Fruit fly (Drosophila melanogaster) whole organism, pupa: ENCODE measurements around the gene HisCl1.
A peak's percentile ranks its signal among the peaks of the same experiment; 100 is the strongest.

ENCODE experiments used
- CG10348 ChIP-seq: fragments of 200-800 bp; sonication (Bioruptor generic); IDR thresholded peaks from 2 replicates; pipeline ENCODE4 v1.3.6; 2022; ENCODE audit warnings: missing biosample characterization, missing genetic modification characterization
- CG12605 ChIP-seq: fragments of 200-800 bp; sonication (Bioruptor generic); IDR thresholded peaks from 2 replicates; pipeline ENCODE4 v1.3.6; 2022; ENCODE audit warnings: missing biosample characterization, missing genetic modification characterization
- CG13204 ChIP-seq: fragments of 200-800 bp; sonication (Bioruptor generic); optimal IDR thresholded peaks from 2 replicates; lab custom pipeline; 2018; ENCODE audit warnings: missing biosample characterization, mild to moderate bottlenecking, missing genetic modification characterization, moderate library complexity
- CG14655 ChIP-seq: fragments of 200-800 bp; sonication (Bioruptor generic); optimal IDR thresholded peaks from 3 replicates; lab custom pipeline; 2017; ENCODE audit warnings: mild to moderate bottlenecking, missing biosample characterization, missing genetic modification reagents, missing genetic modification characterization
- CG15710 ChIP-seq: fragments of 200-800 bp; sonication (Bioruptor generic); optimal IDR thresholded peaks from 2 replicates; lab custom pipeline; 2018; ENCODE audit warnings: missing biosample characterization, mild to moderate bottlenecking, missing genetic modification characterization, moderate library complexity
- CG17806 ChIP-seq: fragments of 200-800 bp; sonication (Bioruptor generic); optimal IDR thresholded peaks from 2 replicates; lab custom pipeline; 2018; ENCODE audit warnings: missing biosample characterization, mild to moderate bottlenecking, missing genetic modification characterization, moderate library complexity
- CG32121 ChIP-seq: fragments of 200-800 bp; sonication (Bioruptor generic); IDR thresholded peaks from 2 replicates; pipeline ENCODE4 v1.3.6; 2022; ENCODE audit warnings: missing biosample characterization, missing genetic modification characterization
- CG34367 ChIP-seq: fragments of 200-800 bp; sonication (Bioruptor generic); optimal IDR thresholded peaks from 2 replicates; lab custom pipeline; 2018; ENCODE audit warnings: missing biosample characterization, mild to moderate bottlenecking, missing genetic modification characterization
- CG4496 ChIP-seq: fragments of 200-800 bp; sonication (Bioruptor generic); IDR thresholded peaks from 3 replicates; pipeline ENCODE4 v1.3.6; 2022; ENCODE audit warnings: missing biosample characterization, missing genetic modification characterization
- CG8159 ChIP-seq: fragments of 200-800 bp; sonication (Bioruptor generic); optimal IDR thresholded peaks from 3 replicates; lab custom pipeline; 2018; ENCODE audit warnings: missing biosample characterization, mild to moderate bottlenecking, missing genetic modification characterization, moderate library complexity
- CG8301 ChIP-seq: fragments of 200-800 bp; sonication (Bioruptor generic); optimal IDR thresholded peaks from 2 replicates; lab custom pipeline; 2018; ENCODE audit warnings: missing biosample characterization, mild to moderate bottlenecking, missing genetic modification characterization
- CG9948 ChIP-seq: fragments of 200-800 bp; sonication (Bioruptor generic); optimal IDR thresholded peaks from 2 replicates; lab custom pipeline; 2018; ENCODE audit warnings: missing biosample characterization, mild to moderate bottlenecking, missing genetic modification characterization, moderate library complexity
- D1 ChIP-seq: fragments of 200-800 bp; sonication (Bioruptor generic); optimal IDR thresholded peaks from 2 replicates; lab custom pipeline; 2018; ENCODE audit warnings: missing biosample characterization, mild to moderate bottlenecking, missing genetic modification characterization, moderate library complexity
- EcR ChIP-seq: fragments of 200-800 bp; sonication (Bioruptor generic); optimal IDR thresholded peaks from 3 replicates; lab custom pipeline; 2019; ENCODE audit warnings: missing biosample characterization, missing genetic modification characterization, mild to moderate bottlenecking, moderate library complexity, missing genetic modification reagents
- Ets98B ChIP-seq: fragments of 200-800 bp; sonication (Bioruptor generic); IDR thresholded peaks from 2 replicates; pipeline ENCODE4 v1.3.6; 2022; ENCODE audit warnings: missing biosample characterization, missing genetic modification characterization
- Pif1A ChIP-seq: fragments of 200-800 bp; sonication (Bioruptor generic); optimal IDR thresholded peaks from 3 replicates; lab custom pipeline; 2016; ENCODE audit warnings: missing biosample characterization, missing genetic modification characterization
- Pif1B ChIP-seq: fragments of 200-800 bp; sonication (Bioruptor generic); optimal IDR thresholded peaks from 3 replicates; lab custom pipeline; 2016; ENCODE audit warnings: missing biosample characterization, missing genetic modification characterization
- Snoo ChIP-seq: fragments of 200-800 bp; sonication (Bioruptor generic); optimal IDR thresholded peaks from 3 replicates; lab custom pipeline; 2017; ENCODE audit warnings: missing biosample characterization, mild to moderate bottlenecking, missing genetic modification characterization, inconsistent platforms
- fd96Ca ChIP-seq: fragments of 200-800 bp; sonication (Bioruptor generic); IDR thresholded peaks from 3 replicates; pipeline ENCODE4 v1.3.6; 2022; ENCODE audit warnings: missing biosample characterization, missing genetic modification characterization
- gl ChIP-seq: fragments of 200-800 bp; sonication (Bioruptor generic); optimal IDR thresholded peaks from 2 replicates; lab custom pipeline; 2018; ENCODE audit warnings: missing biosample characterization, mild to moderate bottlenecking, missing genetic modification characterization
- rn ChIP-seq: fragments of 200-800 bp; sonication (Bioruptor generic); IDR thresholded peaks from 2 replicates; pipeline ENCODE4 v1.3.6; 2022; ENCODE audit warnings: missing biosample characterization, missing genetic modification characterization

Gene HisCl1

dm6 chr3R:11818930-11819639, 32.1 kb downstream of the HisCl1 start, which contains the start of the genes COX5A and glo:
TSS of gene COX5A (plus strand) at chr3R:11819359.
TSS of gene glo (minus strand) at chr3R:11819420.
- TF ChIP-seq CG15710 (peak; percentile 52), EcR (GFP tag; lab: Kevin White, UChicago) (no peak), CG17806 (peak; percentile 21), CG8159 (tag; lab: Kevin White, UChicago) (peak; percentile 22), Pif1B (GFP tag; lab: Kevin White, UChicago) (no peak), CG34367 (tag; lab: Kevin White, UChicago) (peak; percentile 26), CG8301 (peak; percentile 23), CG10348 (no peak), CG12605 (GFP tag; lab: Robert Waterston, UW) (peak; percentile 43; the same call in 1 of the 2 replicates), CG9948 (peak; percentile 9), CG4496 (GFP tag; lab: Robert Waterston, UW) (peak; percentile 45; the same call in 2 of the 3 replicates), Snoo (tag; lab: Kevin White, UChicago) (peak; percentile 43), Ets98B (GFP tag; lab: Robert Waterston, UW) (peak; percentile 63)

- TF ChIP-seq CG32121 (GFP tag; lab: Robert Waterston, UW) (no peak), Snoo (tag; lab: Kevin White, UChicago) (no peak), CG12605 (GFP tag; lab: Robert Waterston, UW) (0 out of 2 replicates have a peak, but pooled peaks have one; percentile 2)
Observed at dm6 chr3R:11819640-11819979, 32.6 kb downstream of the HisCl1 start.

- TF ChIP-seq CG14655 = no peak
- no peak for TF ChIP-seq CG12605 (GFP tag; lab: Robert Waterston, UW)
- TF ChIP-seq EcR (GFP tag; lab: Kevin White, UChicago) = no peak
- TF ChIP-seq CG13204 = no peak
- TF ChIP-seq CG4496 (GFP tag; lab: Robert Waterston, UW) = no peak
- TF ChIP-seq fd96Ca = no peak
- TF ChIP-seq Snoo (tag; lab: Kevin White, UChicago) = no peak
- TF ChIP-seq CG9948 = no peak
- no peak for TF ChIP-seq Pif1B (GFP tag; lab: Kevin White, UChicago)
- TF ChIP-seq CG10348 = no peak
- TF ChIP-seq CG8159 (tag; lab: Kevin White, UChicago) = no peak
- TF ChIP-seq Ets98B (GFP tag; lab: Robert Waterston, UW) = no peak
- no peak for TF ChIP-seq rn (GFP tag; lab: Robert Waterston, UW)
- TF ChIP-seq D1 (tag; lab: Kevin White, UChicago) = no peak
- no peak for TF ChIP-seq CG15710
- TF ChIP-seq gl = no peak
- no peak for TF ChIP-seq CG8301
- TF ChIP-seq CG32121 (GFP tag; lab: Robert Waterston, UW) = no peak
- no peak for TF ChIP-seq Pif1A (GFP tag; lab: Kevin White, UChicago)
- TF ChIP-seq, all 21 proteins: peak for 0
Observed at dm6 chr3R:11820148-11820547, 33.2 kb downstream of the HisCl1 start.

dm6 chr3R:11821800-11822199, 34.8 kb downstream of the HisCl1 start:
- TF ChIP-seq CG32121 (GFP tag; lab: Robert Waterston, UW) = no peak
- TF ChIP-seq CG8159 (tag; lab: Kevin White, UChicago) = no peak

- TF ChIP-seq CG8301 = no peak
- no peak for TF ChIP-seq D1 (tag; lab: Kevin White, UChicago)
- no peak for TF ChIP-seq Ets98B (GFP tag; lab: Robert Waterston, UW)
- TF ChIP-seq Pif1A (GFP tag; lab: Kevin White, UChicago) = no peak
- no peak for TF ChIP-seq CG17806
- no peak for TF ChIP-seq CG8159 (tag; lab: Kevin White, UChicago)
- TF ChIP-seq CG4496 (GFP tag; lab: Robert Waterston, UW) = no peak
- no peak for TF ChIP-seq rn (GFP tag; lab: Robert Waterston, UW)
- TF ChIP-seq CG15710 = no peak
- no peak for TF ChIP-seq CG12605 (GFP tag; lab: Robert Waterston, UW)
- no peak for TF ChIP-seq CG9948
- TF ChIP-seq fd96Ca = no peak
- TF ChIP-seq gl = no peak
- no peak for TF ChIP-seq CG13204
- TF ChIP-seq Pif1B (GFP tag; lab: Kevin White, UChicago) = no peak
- TF ChIP-seq CG34367 (tag; lab: Kevin White, UChicago) = no peak
- TF ChIP-seq, all 21 proteins: peak for 0
Observed at dm6 chr3R:11822266-11822665, 35.3 kb downstream of the HisCl1 start, which contains the start of gene Kyat. TSS of gene Kyat (minus strand) at chr3R:11822493.

- TF ChIP-seq rn (GFP tag; lab: Robert Waterston, UW) = no peak
- TF ChIP-seq CG4496 (GFP tag; lab: Robert Waterston, UW) = 0 out of 3 replicates have a peak, but pooled peaks have one; percentile 26
- TF ChIP-seq CG10348 = no peak
- peak; percentile 22; the same call in 1 of the 2 replicates for TF ChIP-seq CG12605 (GFP tag; lab: Robert Waterston, UW)
- TF ChIP-seq Ets98B (GFP tag; lab: Robert Waterston, UW) = peak; percentile 12; the same call in 1 of the 2 replicates
- peak; percentile 31 for TF ChIP-seq CG8159 (tag; lab: Kevin White, UChicago)
- TF ChIP-seq CG32121 (GFP tag; lab: Robert Waterston, UW) = peak; percentile 37; the same call in 1 of the 2 replicates
Observed at dm6 chr3R:11830757-11831586, 44.0 kb downstream of the HisCl1 start.
